Worm (Caenorhabditis elegans) whole organism, L2 larva: ENCODE measurements around the gene F41B4.1.
A peak's percentile ranks its signal among the peaks of the same experiment; 100 is the strongest.

Experiments used
- F13H6.1 ChIP-seq: sonication (generic microtip); optimal IDR thresholded peaks from 2 replicates; lab custom pipeline; 2016; ENCODE audit warnings: missing genetic modification characterization, missing compliant biosample characterization
- ZK546.5 ChIP-seq: sonication (generic microtip); optimal IDR thresholded peaks from 2 replicates; lab custom pipeline; 2017; ENCODE audit warnings: missing biosample characterization, missing genetic modification characterization
- ama-1 ChIP-seq: fragments of 150-350 bp; optimal IDR thresholded peaks from 2 replicates; lab custom pipeline; 2018; ENCODE audit warnings: inconsistent platforms
- ceh-16 ChIP-seq: fragments of 150-350 bp; optimal IDR thresholded peaks from 2 replicates; lab custom pipeline; 2014; ENCODE audit warnings: missing biosample characterization, missing genetic modification characterization
- ceh-82 ChIP-seq: fragments of 150-350 bp; optimal IDR thresholded peaks from 2 replicates; lab custom pipeline; 2014; ENCODE audit warnings: missing biosample characterization, missing genetic modification characterization
- crh-2 ChIP-seq: sonication (generic microtip); optimal IDR thresholded peaks from 2 replicates; lab custom pipeline; 2017; ENCODE audit warnings: missing biosample characterization, missing genetic modification characterization
- elt-1 ChIP-seq: fragments of 150-350 bp; optimal IDR thresholded peaks from 2 replicates; lab custom pipeline; 2014; ENCODE audit warnings: missing biosample characterization, missing genetic modification characterization
- elt-3 ChIP-seq: sonication (generic microtip); optimal IDR thresholded peaks from 2 replicates; lab custom pipeline; 2017; ENCODE audit warnings: missing biosample characterization, missing genetic modification characterization
- fos-1 ChIP-seq: fragments of 150-350 bp; optimal IDR thresholded peaks from 2 replicates; lab custom pipeline; 2014; ENCODE audit warnings: missing biosample characterization, missing genetic modification characterization
- gmeb-1 ChIP-seq: fragments of 150-350 bp; optimal IDR thresholded peaks from 2 replicates; lab custom pipeline; 2014; ENCODE audit warnings: missing biosample characterization, missing genetic modification characterization
- lin-11 ChIP-seq: fragments of 150-350 bp; sonication (generic microtip); optimal IDR thresholded peaks from 2 replicates; lab custom pipeline; 2014; ENCODE audit warnings: missing biosample characterization, missing genetic modification characterization, inconsistent platforms, mixed read lengths
- lin-13 ChIP-seq: fragments of 150-350 bp; optimal IDR thresholded peaks from 2 replicates; lab custom pipeline; 2014; ENCODE audit warnings: missing biosample characterization, missing genetic modification reagents, missing genetic modification characterization
- lsy-2 ChIP-seq, 2 experiments: fragments of 150-350 bp in 1 of 2; sonication (generic microtip) in 1 of 2; optimal IDR thresholded peaks; 2 replicates each; lab custom pipeline; 2014 to 2017; ENCODE audit warnings: missing biosample characterization in 2 of 2, missing genetic modification characterization in 2 of 2
- mbf-1 ChIP-seq: sonication (generic microtip); optimal IDR thresholded peaks from 2 replicates; lab custom pipeline; 2017; ENCODE audit warnings: missing biosample characterization, missing genetic modification characterization
- nhr-10 ChIP-seq: sonication (generic microtip); optimal IDR thresholded peaks from 2 replicates; lab custom pipeline; 2017; ENCODE audit warnings: missing biosample characterization, missing genetic modification characterization
- nhr-11 ChIP-seq: fragments of 150-350 bp; optimal IDR thresholded peaks from 2 replicates; lab custom pipeline; 2014; ENCODE audit warnings: missing biosample characterization, missing genetic modification characterization
- nhr-129 ChIP-seq: fragments of 150-350 bp; optimal IDR thresholded peaks from 2 replicates; lab custom pipeline; 2014; ENCODE audit warnings: missing biosample characterization, missing genetic modification characterization
- nhr-21 ChIP-seq: fragments of 150-350 bp; optimal IDR thresholded peaks from 2 replicates; lab custom pipeline; 2014; ENCODE audit warnings: missing biosample characterization, missing genetic modification characterization
- nhr-23 ChIP-seq: fragments of 150-350 bp; optimal IDR thresholded peaks from 2 replicates; lab custom pipeline; 2014; ENCODE audit warnings: missing biosample characterization, missing genetic modification reagents, missing genetic modification characterization
- nhr-237 ChIP-seq: fragments of 150-350 bp; optimal IDR thresholded peaks from 2 replicates; lab custom pipeline; 2014; ENCODE audit warnings: missing biosample characterization, missing genetic modification characterization
- nhr-25 ChIP-seq: fragments of 150-350 bp; sonication (generic microtip); optimal IDR thresholded peaks from 3 replicates; lab custom pipeline; 2014; ENCODE audit warnings: missing biosample characterization, missing genetic modification characterization
- nhr-77 ChIP-seq: fragments of 150-350 bp; optimal IDR thresholded peaks from 2 replicates; lab custom pipeline; 2014; ENCODE audit warnings: missing biosample characterization, missing genetic modification characterization
- skn-1 ChIP-seq: sonication (generic microtip); optimal IDR thresholded peaks from 2 replicates; lab custom pipeline; 2017; ENCODE audit warnings: missing biosample characterization, missing genetic modification characterization
- sma-3 ChIP-seq: sonication (generic microtip); optimal IDR thresholded peaks from 2 replicates; lab custom pipeline; 2016; ENCODE audit warnings: missing genetic modification reagents, missing genetic modification characterization, missing compliant biosample characterization
- sma-9 ChIP-seq, 2 experiments: fragments of 150-350 bp in 1 of 2; sonication (generic microtip) in 1 of 2; optimal IDR thresholded peaks; 2 replicates each; lab custom pipeline; 2014 to 2016; ENCODE audit warnings: missing genetic modification characterization in 2 of 2, mild to moderate bottlenecking in 1 of 2, missing biosample characterization in 1 of 2, missing compliant biosample characterization in 1 of 2, missing genetic modification reagents in 1 of 2, moderate library complexity in 1 of 2
- snpc-4 ChIP-seq: fragments of 150-350 bp; optimal IDR thresholded peaks from 2 replicates; lab custom pipeline; 2014; ENCODE audit warnings: missing biosample characterization, missing genetic modification characterization
- unc-62 ChIP-seq: fragments of 150-350 bp; optimal IDR thresholded peaks from 2 replicates; lab custom pipeline; 2014; ENCODE audit warnings: missing biosample characterization, missing genetic modification reagents, missing genetic modification characterization
- zag-1 ChIP-seq: fragments of 150-350 bp; optimal IDR thresholded peaks from 2 replicates; lab custom pipeline; 2014; ENCODE audit warnings: missing biosample characterization, missing genetic modification characterization

The F41B4.1 gene

ce11 chrX:6822552-6822951, 3.1 kb downstream of the F41B4.1 start:
- TF ChIP-seq nhr-77 (tag; lab: Kevin White, UChicago) (no peak), nhr-129 (peak; percentile 27), F13H6.1 (tag; lab: Kevin White, UChicago) (peak; percentile 18), sma-9 (GFP tag; optimal IDR thresholded peaks at IDR 0.05; lab: Kevin White, UChicago) (peak; percentile 21), sma-9 (tag; optimal IDR thresholded peaks at IDR 0.05; lab: Kevin White, UChicago) (no peak)

- TF ChIP-seq lin-11 (tag; lab: Kevin White, UChicago) (no peak), fos-1 (tag; lab: Kevin White, UChicago) (peak; percentile 57)
These were observed 6.0 kb downstream of the F41B4.1 start for ce11 chrX:6819633-6820032.

ce11 chrX:6819135-6819534, 6.5 kb downstream of the F41B4.1 start:
- TF ChIP-seq crh-2 (tag; lab: Kevin White, UChicago) = no peak

ce11 chrX:6818036-6818488, 7.6 kb downstream of the F41B4.1 start, which contains the start of gene dhs-28:
dhs-28 (plus strand) TSS chrX:6818438.
- TF ChIP-seq fos-1 (tag; lab: Kevin White, UChicago) (peak; percentile 84), F13H6.1 (tag; lab: Kevin White, UChicago) (peak; percentile 26), nhr-11 (tag; lab: Kevin White, UChicago) (no peak), nhr-21 (tag; lab: Kevin White, UChicago) (no peak), crh-2 (tag; lab: Kevin White, UChicago) (peak; percentile 53), unc-62 (GFP tag; lab: Kevin White, UChicago) (no peak), sma-3 (GFP tag; lab: Kevin White, UChicago) (peak; percentile 40), ama-1 (peak; percentile 27), sma-9 (GFP tag; optimal IDR thresholded peaks at IDR 0.05; lab: Kevin White, UChicago) (peak; percentile 68), sma-9 (tag; optimal IDR thresholded peaks at IDR 0.05; lab: Kevin White, UChicago) (no peak)

- TF ChIP-seq F13H6.1 (tag; lab: Kevin White, UChicago) = no peak
- TF ChIP-seq nhr-237 = no peak
- TF ChIP-seq skn-1 (tag; lab: Kevin White, UChicago) = no peak
- TF ChIP-seq fos-1 (tag; lab: Kevin White, UChicago) = no peak
- TF ChIP-seq nhr-23 (tag; lab: Kevin White, UChicago) = no peak
- no peak for TF ChIP-seq ZK546.5 (tag; lab: Kevin White, UChicago)
- TF ChIP-seq ceh-82 (tag; lab: Kevin White, UChicago) = no peak
- no peak for TF ChIP-seq lin-13 (GFP tag; lab: Kevin White, UChicago)
- no peak for TF ChIP-seq unc-62 (GFP tag; lab: Kevin White, UChicago)
- no peak for TF ChIP-seq lsy-2 (tag; optimal IDR thresholded peaks at IDR 0.05; lab: Kevin White, UChicago)
- TF ChIP-seq mbf-1 (tag; lab: Kevin White, UChicago) = no peak
These were observed 12.6 kb downstream of the F41B4.1 start for ce11 chrX:6813025-6813424.

ce11 chrX:6808640-6809039, 17.0 kb downstream of the F41B4.1 start:
- TF ChIP-seq nhr-10 (no peak), nhr-11 (tag; lab: Kevin White, UChicago) (no peak), skn-1 (tag; lab: Kevin White, UChicago) (no peak), elt-1 (no peak), ceh-16 (tag; lab: Kevin White, UChicago) (peak; percentile 10), unc-62 (GFP tag; lab: Kevin White, UChicago) (no peak), sma-9 (GFP tag; optimal IDR thresholded peaks at IDR 0.05; lab: Kevin White, UChicago) (peak; percentile 14), sma-9 (tag; optimal IDR thresholded peaks at IDR 0.05; lab: Kevin White, UChicago) (no peak), crh-2 (tag; lab: Kevin White, UChicago) (peak; percentile 64), nhr-25 (tag; lab: Kevin White, UChicago) (peak; percentile 59), zag-1 (tag; lab: Kevin White, UChicago) (no peak), elt-3 (tag; lab: Kevin White, UChicago) (no peak), lsy-2 (tag; optimal IDR thresholded peaks at IDR 0.05; lab: Kevin White, UChicago) (no peak), nhr-129 (peak; percentile 64), fos-1 (tag; lab: Kevin White, UChicago) (peak; percentile 32), mbf-1 (tag; lab: Kevin White, UChicago) (no peak), gmeb-1 (peak; percentile 41), nhr-77 (tag; lab: Kevin White, UChicago) (no peak), snpc-4 (tag; lab: Kevin White, UChicago) (no peak), sma-3 (GFP tag; lab: Kevin White, UChicago) (peak; percentile 19), nhr-21 (tag; lab: Kevin White, UChicago) (peak; percentile 11)
